ENCODE assay signal across 3 worm cellular contexts in genomic region chrII:12668148-12668547, ce11.
TF ChIP-seq lines count a peak whose summit lies in the region.

No protein-coding gene starts in this region.

TF ChIP-seq in whole organism, L4 larva, 104 proteins besides CTCF, POLR2A, EP300 and RAD21 (continues in another document):
- TF ChIP-seq lin-29 (GFP tag; IDR thresholded peaks at IDR 0.05; lab: Robert Waterston, UW): no peak
- TF ChIP-seq pha-4 (GFP tag; IDR thresholded peaks at IDR 0.05; lab: Robert Waterston, UW): no peak
- TF ChIP-seq pha-4 (tag; optimal IDR thresholded peaks at IDR 0.05; lab: Kevin White, UChicago): no peak
- TF ChIP-seq nhr-77 (tag; optimal IDR thresholded peaks at IDR 0.05; lab: Kevin White, UChicago): no peak
- no peak for TF ChIP-seq dmd-8 (GFP tag; IDR thresholded peaks at IDR 0.05; lab: Robert Waterston, UW)
- no peak for TF ChIP-seq nhr-111 (GFP tag; optimal IDR thresholded peaks at IDR 0.05; lab: Kevin White, UChicago)
- TF ChIP-seq lin-38 (GFP tag; IDR thresholded peaks at IDR 0.05; lab: Robert Waterston, UW): peak; percentile 19; the same call in 1 of the 2 replicates
- TF ChIP-seq unc-62 (GFP tag; optimal IDR thresholded peaks at IDR 0.05 in 1 of 2; lab: Kevin White, UChicago): no peak
- TF ChIP-seq unc-62 (tag; optimal IDR thresholded peaks at IDR 0.05; lab: Kevin White, UChicago): no peak
- TF ChIP-seq madf-5 (GFP tag; IDR thresholded peaks at IDR 0.05; lab: Robert Waterston, UW): no peak
- no peak for TF ChIP-seq nhr-10 (tag; optimal IDR thresholded peaks at IDR 0.05; lab: Kevin White, UChicago)
- no peak for TF ChIP-seq lin-15B (tag; optimal IDR thresholded peaks at IDR 0.05; lab: Kevin White, UChicago)
- no peak for TF ChIP-seq nhr-76 (tag; optimal IDR thresholded peaks at IDR 0.05; lab: Kevin White, UChicago)
- no peak for TF ChIP-seq nhr-25 (tag; optimal IDR thresholded peaks at IDR 0.05; lab: Kevin White, UChicago; ENCODE audit: borderline replicate concordance, insufficient read depth)
- no peak for TF ChIP-seq nhr-41 (GFP tag; IDR thresholded peaks at IDR 0.05; lab: Robert Waterston, UW)
- no peak for TF ChIP-seq cey-2 (tag; optimal IDR thresholded peaks at IDR 0.05; lab: Kevin White, UChicago; ENCODE audit: borderline replicate concordance, insufficient read depth)
- TF ChIP-seq dmd-6 (GFP tag; IDR thresholded peaks at IDR 0.05; lab: Robert Waterston, UW): no peak
- TF ChIP-seq unc-130 (GFP tag; optimal IDR thresholded peaks at IDR 0.05; lab: Kevin White, UChicago): no peak
- no peak for TF ChIP-seq php-3 (GFP tag; IDR thresholded peaks at IDR 0.05; lab: Robert Waterston, UW)
- TF ChIP-seq lin-39 (tag; optimal IDR thresholded peaks at IDR 0.05; lab: Kevin White, UChicago): no peak
- TF ChIP-seq spr-3 (GFP tag; optimal IDR thresholded peaks at IDR 0.05; lab: Kevin White, UChicago): no peak
- no peak for TF ChIP-seq ceh-28 (tag; optimal IDR thresholded peaks at IDR 0.05; lab: Kevin White, UChicago)
- TF ChIP-seq Y48G9A.11 (GFP tag; IDR thresholded peaks at IDR 0.05; lab: Robert Waterston, UW): peak; percentile 67; the same call in 1 of the 2 replicates
- TF ChIP-seq skn-1 (tag; optimal IDR thresholded peaks at IDR 0.05; lab: Kevin White, UChicago): no peak
- no peak for TF ChIP-seq ztf-7 (tag; optimal IDR thresholded peaks at IDR 0.05; lab: Kevin White, UChicago)
- TF ChIP-seq dve-1 (tag; optimal IDR thresholded peaks at IDR 0.05; lab: Kevin White, UChicago; ENCODE audit: insufficient read depth): no peak
- TF ChIP-seq lir-3 (tag; optimal IDR thresholded peaks at IDR 0.05; lab: Kevin White, UChicago): no peak
- peak; percentile 13 for TF ChIP-seq lin-13 (GFP tag; optimal IDR thresholded peaks at IDR 0.05; lab: Kevin White, UChicago)
- no peak for TF ChIP-seq zfp-2 (tag; optimal IDR thresholded peaks at IDR 0.05; lab: Kevin White, UChicago)
- no peak for TF ChIP-seq madf-9 (GFP tag; conservative IDR thresholded peaks at IDR 0.05; lab: Robert Waterston, UW)
- TF ChIP-seq sdz-12 (GFP tag; optimal IDR thresholded peaks at IDR 0.05; lab: Kevin White, UChicago): no peak

TF ChIP-seq in whole organism, mixed stage, embryonic, 35 proteins besides CTCF, POLR2A, EP300 and RAD21:
- TF ChIP-seq nhr-12 (tag; optimal IDR thresholded peaks at IDR 0.05; lab: Kevin White, UChicago) (no peak), ces-1 (GFP tag; optimal IDR thresholded peaks at IDR 0.05; lab: Kevin White, UChicago) (peak; percentile 16)
TF ChIP-seq in whole organism, mixed stage, embryonic: peak in this region for 1.

TF ChIP-seq in whole organism, young adult, 124 proteins besides CTCF, POLR2A, EP300 and RAD21:
- TF ChIP-seq let-607 (tag; optimal IDR thresholded peaks at IDR 0.05; lab: Kevin White, UChicago) (no peak), tbp1 (GFP tag; optimal IDR thresholded peaks at IDR 0.05; lab: Kevin White, UChicago) (peak; percentile 77), egl-18 (GFP tag; IDR thresholded peaks at IDR 0.05; lab: Robert Waterston, UW) (no peak), D2030.7 (GFP tag; IDR thresholded peaks at IDR 0.05; lab: Robert Waterston, UW) (peak; percentile 63), mcd-1 (GFP tag; IDR thresholded peaks at IDR 0.05; lab: Robert Waterston, UW) (peak; percentile 45), pbrm-1 (GFP tag; IDR thresholded peaks at IDR 0.05; lab: Robert Waterston, UW) (peak; percentile 41; the same call in 1 of the 2 replicates), gei-17 (GFP tag; optimal IDR thresholded peaks at IDR 0.05; lab: Kevin White, UChicago) (no peak), efl-1 (GFP tag; optimal IDR thresholded peaks at IDR 0.05; lab: Kevin White, UChicago) (no peak), B0035.1 (tag; optimal IDR thresholded peaks at IDR 0.05; lab: Kevin White, UChicago) (no peak), B0261.1 (tag; optimal IDR thresholded peaks at IDR 0.05; lab: Kevin White, UChicago) (no peak), rpc-1 (optimal IDR thresholded peaks at IDR 0.05; lab: Kevin White, UChicago) (no peak), rpc-1 (tag; optimal IDR thresholded peaks at IDR 0.05; lab: Kevin White, UChicago) (peak; percentile 54), egrh-3 (GFP tag; IDR thresholded peaks at IDR 0.05; lab: Robert Waterston, UW) (peak; percentile 51; the same call in 1 of the 2 replicates), nfyb-1 (GFP tag; IDR thresholded peaks at IDR 0.05; lab: Robert Waterston, UW) (no peak), ceh-58 (GFP tag; IDR thresholded peaks at IDR 0.05; lab: Robert Waterston, UW) (no peak), dpl-1 (GFP tag; optimal IDR thresholded peaks at IDR 0.05; lab: Kevin White, UChicago) (no peak), attf-3 (GFP tag; conservative IDR thresholded peaks at IDR 0.05; lab: Robert Waterston, UW) (no peak), zim-3 (tag; optimal IDR thresholded peaks at IDR 0.05; lab: Kevin White, UChicago) (no peak), lir-1 (GFP tag; conservative IDR thresholded peaks at IDR 0.05; lab: Robert Waterston, UW) (no peak), ztf-28 (GFP tag; IDR thresholded peaks at IDR 0.05; lab: Robert Waterston, UW) (peak; percentile 90), zfh-2 (GFP tag; conservative IDR thresholded peaks at IDR 0.05; lab: Robert Waterston, UW) (0 out of 2 replicates have a peak, but pooled peaks have one; percentile 33)
